Fruit fly (Drosophila melanogaster) Kc167 (cell line): ENCODE results near the gene CG8927.

Experiments
- Myc ChIP-seq: fragments of >200 bp; optimal IDR thresholded peaks from 2 replicates; lab custom pipeline; 2017; ENCODE audit warnings: missing external identifiers
- Sin3A ChIP-seq: fragments of >200 bp; optimal IDR thresholded peaks from 2 replicates; lab custom pipeline; 2018; ENCODE audit warnings: missing external identifiers
- h ChIP-seq: fragments of >200 bp; optimal IDR thresholded peaks from 3 replicates; lab custom pipeline; 2018; ENCODE audit warnings: missing external identifiers
- insv ChIP-seq: fragments of >200 bp; optimal IDR thresholded peaks from 3 replicates; lab custom pipeline; 2018; ENCODE audit warnings: missing external identifiers
- psq ChIP-seq: fragments of >200 bp; optimal IDR thresholded peaks from 2 replicates; lab custom pipeline; 2017; ENCODE audit warnings: missing external identifiers
- ttk ChIP-seq: sonication (Bioruptor generic); optimal IDR thresholded peaks from 2 replicates; lab custom pipeline; 2017; ENCODE audit warnings: missing external identifiers

Gene CG8927

dm6 chr3R:16224415-16225165, 43.8 kb downstream of the CG8927 start:
- TF ChIP-seq Myc (lab: Kevin White, UChicago): no peak
- TF ChIP-seq ttk: no peak
- no peak for TF ChIP-seq h (lab: Kevin White, UChicago)
- no peak for TF ChIP-seq Sin3A
- TF ChIP-seq psq (lab: Kevin White, UChicago): no peak
- no peak for TF ChIP-seq insv

dm6 chr3R:16225351-16225750, 44.5 kb downstream of the CG8927 start, which contains the start of gene tara:
tara (plus strand) TSS chr3R:16225651.
- no peak for TF ChIP-seq ttk
- no peak for TF ChIP-seq insv
- TF ChIP-seq psq (lab: Kevin White, UChicago): no peak
- TF ChIP-seq Sin3A: no peak
- TF ChIP-seq Myc (lab: Kevin White, UChicago): no peak
- no peak for TF ChIP-seq h (lab: Kevin White, UChicago)

dm6 chr3R:16225760-16226159, 44.9 kb downstream of the CG8927 start:
- TF ChIP-seq Sin3A (no peak), h (lab: Kevin White, UChicago) (no peak), Myc (lab: Kevin White, UChicago) (no peak), ttk (no peak), insv (no peak), psq (lab: Kevin White, UChicago) (no peak)

- no peak for TF ChIP-seq Sin3A
- no peak for TF ChIP-seq psq (lab: Kevin White, UChicago)
- no peak for TF ChIP-seq Myc (lab: Kevin White, UChicago)
- no peak for TF ChIP-seq ttk
- no peak for TF ChIP-seq insv
- no peak for TF ChIP-seq h (lab: Kevin White, UChicago)
Measured at dm6 chr3R:16227074-16227473, 46.3 kb downstream of the CG8927 start.

- TF ChIP-seq ttk (no peak), insv (no peak)
Measured at dm6 chr3R:16228719-16229704, 48.2 kb downstream of the CG8927 start.

dm6 chr3R:16230080-16230670, 49.4 kb downstream of the CG8927 start:
- no peak for TF ChIP-seq h (lab: Kevin White, UChicago)
- no peak for TF ChIP-seq insv
- no peak for TF ChIP-seq Myc (lab: Kevin White, UChicago)
- TF ChIP-seq ttk: no peak
- TF ChIP-seq psq (lab: Kevin White, UChicago): no peak
- no peak for TF ChIP-seq Sin3A

- peak; percentile 81 for TF ChIP-seq psq (lab: Kevin White, UChicago)
- TF ChIP-seq Sin3A: no peak
Measured at dm6 chr3R:16231385-16232307, 50.8 kb downstream of the CG8927 start.

dm6 chr3R:16232569-16232968, 51.7 kb downstream of the CG8927 start:
- no peak for TF ChIP-seq psq (lab: Kevin White, UChicago)
- no peak for TF ChIP-seq Myc (lab: Kevin White, UChicago)
- TF ChIP-seq h (lab: Kevin White, UChicago): no peak
- TF ChIP-seq ttk: no peak
- TF ChIP-seq Sin3A: no peak
- no peak for TF ChIP-seq insv

- TF ChIP-seq h (lab: Kevin White, UChicago): no peak
- no peak for TF ChIP-seq Myc (lab: Kevin White, UChicago)
- TF ChIP-seq ttk: no peak
- TF ChIP-seq psq (lab: Kevin White, UChicago): no peak
- no peak for TF ChIP-seq insv
- no peak for TF ChIP-seq Sin3A
Measured at dm6 chr3R:16234298-16234697, 53.5 kb downstream of the CG8927 start.

dm6 chr3R:16234745-16235149, 53.9 kb downstream of the CG8927 start:
- TF ChIP-seq Sin3A: no peak
- TF ChIP-seq psq (lab: Kevin White, UChicago): no peak
- no peak for TF ChIP-seq insv
- TF ChIP-seq Myc (lab: Kevin White, UChicago): no peak
- no peak for TF ChIP-seq h (lab: Kevin White, UChicago)
- TF ChIP-seq ttk: no peak

dm6 chr3R:16235215-16235937, 54.6 kb downstream of the CG8927 start:
- TF ChIP-seq psq (lab: Kevin White, UChicago): no peak
- TF ChIP-seq ttk: no peak
- no peak for TF ChIP-seq Myc (lab: Kevin White, UChicago)
- no peak for TF ChIP-seq Sin3A
- no peak for TF ChIP-seq insv
- TF ChIP-seq h (lab: Kevin White, UChicago): no peak
